Worm (Caenorhabditis elegans): ENCODE results near the gene pals-21.

Gene pals-21

ce11 chrIII:1419700-1420356 is 39.4 kb upstream of the pals-21 start:
- no peak for TF ChIP-seq aly-1 (tag; optimal IDR thresholded peaks at IDR 0.05)
- TF ChIP-seq hmg-4 (GFP tag; optimal IDR thresholded peaks at IDR 0.05), result peak; percentile 29
- peak; percentile 69 for TF ChIP-seq tra-4 (tag; optimal IDR thresholded peaks at IDR 0.05)
- no peak for TF ChIP-seq flt-1 (GFP tag; IDR thresholded peaks at IDR 0.05)
- TF ChIP-seq B0310.2 (tag; optimal IDR thresholded peaks at IDR 0.05), result no peak
- TF ChIP-seq tbx-11 (GFP tag; IDR thresholded peaks at IDR 0.05), result no peak
- TF ChIP-seq ets-7 (tag; optimal IDR thresholded peaks at IDR 0.05), result no peak

ce11 chrIII:1419146-1419636 is 38.8 kb upstream of the pals-21 start, which contains the start of gene Y82E9BR.3:
Y82E9BR.3 (plus strand) TSS chrIII:1419196.
- TF ChIP-seq aly-1 (tag; optimal IDR thresholded peaks at IDR 0.05), result no peak
- TF ChIP-seq tra-4 (tag; optimal IDR thresholded peaks at IDR 0.05), result no peak
- TF ChIP-seq flt-1 (GFP tag; IDR thresholded peaks at IDR 0.05), result no peak
- no peak for TF ChIP-seq ceh-36 (tag; optimal IDR thresholded peaks at IDR 0.05)
- TF ChIP-seq sea-1 (GFP tag; conservative IDR thresholded peaks at IDR 0.05), result no peak
- no peak for TF ChIP-seq ceh-13 (GFP tag; optimal IDR thresholded peaks at IDR 0.05)
- TF ChIP-seq ets-7 (tag; optimal IDR thresholded peaks at IDR 0.05), result no peak
- no peak for TF ChIP-seq pes-1 (GFP tag; IDR thresholded peaks at IDR 0.05)
- TF ChIP-seq scrt-1 (GFP tag; IDR thresholded peaks at IDR 0.05), result no peak
- TF ChIP-seq hmg-4 (GFP tag; optimal IDR thresholded peaks at IDR 0.05), result no peak
- TF ChIP-seq hmbx-1 (tag; optimal IDR thresholded peaks at IDR 0.05), result no peak
- TF ChIP-seq tbx-37 (GFP tag; conservative IDR thresholded peaks at IDR 0.05), result no peak
- no peak for TF ChIP-seq F13C5.2 (tag; optimal IDR thresholded peaks at IDR 0.05)
- TF ChIP-seq hnd-1 (tag; optimal IDR thresholded peaks at IDR 0.05), result no peak
- TF ChIP-seq tbx-11 (GFP tag; IDR thresholded peaks at IDR 0.05), result no peak
- TF ChIP-seq ama-1 (optimal IDR thresholded peaks at IDR 0.05), result no peak
- TF ChIP-seq B0310.2 (tag; optimal IDR thresholded peaks at IDR 0.05), result no peak

- TF ChIP-seq ets-7 (tag; optimal IDR thresholded peaks at IDR 0.05) (no peak), tbx-37 (GFP tag; conservative IDR thresholded peaks at IDR 0.05) (0 out of 2 replicates have a peak, but pooled peaks have one; percentile 16), hmbx-1 (tag; optimal IDR thresholded peaks at IDR 0.05) (no peak), sea-1 (GFP tag; conservative IDR thresholded peaks at IDR 0.05) (0 out of 2 replicates have a peak, but pooled peaks have one; percentile 35), pes-1 (GFP tag; IDR thresholded peaks at IDR 0.05) (0 out of 2 replicates have a peak, but pooled peaks have one; percentile 19), aly-1 (tag; optimal IDR thresholded peaks at IDR 0.05) (no peak), F13C5.2 (tag; optimal IDR thresholded peaks at IDR 0.05) (peak; percentile 53), ceh-13 (GFP tag; optimal IDR thresholded peaks at IDR 0.05) (no peak)
These were observed 38.3 kb upstream of the pals-21 start for ce11 chrIII:1418709-1419108.

- TF ChIP-seq pes-1 (GFP tag; IDR thresholded peaks at IDR 0.05) (no peak), ceh-13 (GFP tag; optimal IDR thresholded peaks at IDR 0.05) (no peak), ets-7 (tag; optimal IDR thresholded peaks at IDR 0.05) (no peak), hmg-4 (GFP tag; optimal IDR thresholded peaks at IDR 0.05) (no peak), ceh-36 (tag; optimal IDR thresholded peaks at IDR 0.05) (no peak), ama-1 (optimal IDR thresholded peaks at IDR 0.05) (no peak), tbx-11 (GFP tag; IDR thresholded peaks at IDR 0.05) (no peak)
These were observed 36.7 kb upstream of the pals-21 start, which contains the start of gene elc-1 for ce11 chrIII:1417090-1417489. elc-1 (minus strand) TSS chrIII:1417190.

- TF ChIP-seq scrt-1 (GFP tag; IDR thresholded peaks at IDR 0.05) (no peak), aly-1 (tag; optimal IDR thresholded peaks at IDR 0.05) (no peak), pes-1 (GFP tag; IDR thresholded peaks at IDR 0.05) (no peak), tra-4 (tag; optimal IDR thresholded peaks at IDR 0.05) (no peak), F13C5.2 (tag; optimal IDR thresholded peaks at IDR 0.05) (no peak), ets-7 (tag; optimal IDR thresholded peaks at IDR 0.05) (no peak), tbx-37 (GFP tag; conservative IDR thresholded peaks at IDR 0.05) (no peak), B0310.2 (tag; optimal IDR thresholded peaks at IDR 0.05) (no peak), hmg-4 (GFP tag; optimal IDR thresholded peaks at IDR 0.05) (no peak), ceh-13 (GFP tag; optimal IDR thresholded peaks at IDR 0.05) (no peak), hmbx-1 (tag; optimal IDR thresholded peaks at IDR 0.05) (no peak), ceh-36 (tag; optimal IDR thresholded peaks at IDR 0.05) (no peak), sea-1 (GFP tag; conservative IDR thresholded peaks at IDR 0.05) (no peak), flt-1 (GFP tag; IDR thresholded peaks at IDR 0.05) (no peak), tbx-11 (GFP tag; IDR thresholded peaks at IDR 0.05) (no peak), ama-1 (optimal IDR thresholded peaks at IDR 0.05) (no peak), hnd-1 (tag; optimal IDR thresholded peaks at IDR 0.05) (no peak)
These were observed 36.1 kb upstream of the pals-21 start for ce11 chrIII:1416571-1416970.

- TF ChIP-seq tbx-37 (GFP tag; conservative IDR thresholded peaks at IDR 0.05), result no peak
These were observed 33.6 kb upstream of the pals-21 start, which contains the start of gene Y82E9BR.14 for ce11 chrIII:1413890-1414613. Y82E9BR.14 (minus strand) TSS chrIII:1414116.

ce11 chrIII:1413125-1413837 is 32.8 kb upstream of the pals-21 start:
- TF ChIP-seq B0310.2 (tag; optimal IDR thresholded peaks at IDR 0.05), result no peak
- no peak for TF ChIP-seq tbx-11 (GFP tag; IDR thresholded peaks at IDR 0.05)
- TF ChIP-seq flt-1 (GFP tag; IDR thresholded peaks at IDR 0.05), result no peak
- TF ChIP-seq hmg-4 (GFP tag; optimal IDR thresholded peaks at IDR 0.05), result no peak
- TF ChIP-seq F13C5.2 (tag; optimal IDR thresholded peaks at IDR 0.05), result no peak
- no peak for TF ChIP-seq hnd-1 (tag; optimal IDR thresholded peaks at IDR 0.05)
- TF ChIP-seq scrt-1 (GFP tag; IDR thresholded peaks at IDR 0.05), result no peak
- no peak for TF ChIP-seq sea-1 (GFP tag; conservative IDR thresholded peaks at IDR 0.05)
- no peak for TF ChIP-seq tra-4 (tag; optimal IDR thresholded peaks at IDR 0.05)
- no peak for TF ChIP-seq aly-1 (tag; optimal IDR thresholded peaks at IDR 0.05)
- no peak for TF ChIP-seq ets-7 (tag; optimal IDR thresholded peaks at IDR 0.05)
- no peak for TF ChIP-seq pes-1 (GFP tag; IDR thresholded peaks at IDR 0.05)
- TF ChIP-seq hmbx-1 (tag; optimal IDR thresholded peaks at IDR 0.05), result no peak
- TF ChIP-seq ceh-36 (tag; optimal IDR thresholded peaks at IDR 0.05), result no peak
- TF ChIP-seq ama-1 (optimal IDR thresholded peaks at IDR 0.05), result no peak
- TF ChIP-seq tbx-37 (GFP tag; conservative IDR thresholded peaks at IDR 0.05), result no peak
- TF ChIP-seq ceh-13 (GFP tag; optimal IDR thresholded peaks at IDR 0.05), result no peak

Measured in whole organism, early embryonic.